Fruit fly (Drosophila melanogaster): ENCODE data around the gene CG13737.

Gene CG13737

DNA sequence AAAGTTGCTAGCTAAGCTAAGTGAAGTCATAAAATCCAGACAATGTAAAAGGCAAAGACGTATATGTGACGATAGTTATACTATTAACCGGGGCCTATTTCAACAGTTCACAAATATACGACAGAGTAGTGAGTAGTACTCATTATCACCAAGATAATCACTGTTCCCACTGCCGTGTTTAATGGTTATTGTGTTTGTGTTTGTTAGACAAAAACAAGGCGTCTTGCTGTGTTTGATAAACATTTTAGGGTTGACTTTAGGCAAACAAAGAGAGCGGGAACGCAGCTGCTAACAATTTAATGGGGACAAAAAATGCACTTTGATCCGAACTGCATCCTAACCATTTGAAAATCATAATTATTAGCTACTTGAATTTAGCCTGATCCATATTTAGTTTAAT is 13.3 kb upstream of the CG13737 start (continued):
- TF ChIP-seq CG34224 (GFP tag; IDR thresholded peaks at IDR 0.05; ENCODE audit: partially characterized antibody) (no peak), rib (GFP tag; IDR thresholded peaks at IDR 0.05) (no peak), CG6254 (GFP tag; optimal IDR thresholded peaks at IDR 0.05) (peak; percentile 74), eve (GFP tag; optimal IDR thresholded peaks at IDR 0.05) (peak in 1 of 2 experiments; percentile 39), CG1233 (GFP tag; optimal IDR thresholded peaks at IDR 0.05) (peak; percentile 91), CG43689 (GFP tag; IDR thresholded peaks at IDR 0.05) (no peak), z (GFP tag; IDR thresholded peaks at IDR 0.05) (0 out of 3 replicates have a peak, but pooled peaks have one; percentile 38), CG11695 (GFP tag; IDR thresholded peaks at IDR 0.05) (peak; percentile 33; the same call in 1 of the 3 replicates), CG6689 (GFP tag; IDR thresholded peaks at IDR 0.05) (no peak), peb (GFP tag; IDR thresholded peaks at IDR 0.05) (no peak), Nf-YB (GFP tag; optimal IDR thresholded peaks at IDR 0.05) (peak; percentile 56), salm (tag; optimal IDR thresholded peaks at IDR 0.05) (peak; percentile 78), Eip74EF (GFP tag; optimal IDR thresholded peaks at IDR 0.05) (no peak), PHDP (tag; optimal IDR thresholded peaks at IDR 0.05) (peak; percentile 84), esg (GFP tag; conservative IDR thresholded peaks at IDR 0.05) (no peak), CG33213 (GFP tag; optimal IDR thresholded peaks at IDR 0.05) (peak; percentile 24), shn (GFP tag; optimal IDR thresholded peaks at IDR 0.05) (peak; percentile 27), tin (GFP tag; optimal IDR thresholded peaks at IDR 0.05) (peak; percentile 30), CG2199 (GFP tag; IDR thresholded peaks at IDR 0.05) (0 out of 3 replicates have a peak, but pooled peaks have one; percentile 13), CoRest (tag; optimal IDR thresholded peaks at IDR 0.05) (peak; percentile 76), Six4 (GFP tag; optimal IDR thresholded peaks at IDR 0.05) (peak; percentile 28), chif (GFP tag; optimal IDR thresholded peaks at IDR 0.05) (peak; percentile 41 to 45), Ravus (GFP tag; IDR thresholded peaks at IDR 0.05) (no peak), yki (optimal IDR thresholded peaks at IDR 0.05) (no peak), CG2202 (tag; optimal IDR thresholded peaks at IDR 0.05) (peak; percentile 93), repo (GFP tag; optimal IDR thresholded peaks at IDR 0.05) (peak; percentile 8), crol (GFP tag; IDR thresholded peaks at IDR 0.05) (no peak), CG16863 (GFP tag; optimal IDR thresholded peaks at IDR 0.05) (peak; percentile 56), tio (GFP tag; optimal IDR thresholded peaks at IDR 0.05) (no peak), nau (GFP tag; optimal IDR thresholded peaks at IDR 0.05) (peak; percentile 70), CG7556 (GFP tag; optimal IDR thresholded peaks at IDR 0.05) (peak; percentile 56), CG31441 (GFP tag; IDR thresholded peaks at IDR 0.05) (peak; percentile 71), psq (GFP tag; optimal IDR thresholded peaks at IDR 0.05) (peak; percentile 2), gem (tag; optimal IDR thresholded peaks at IDR 0.05) (peak; percentile 77), CG15696 (tag; optimal IDR thresholded peaks at IDR 0.05) (peak; percentile 93), wdn (GFP tag; IDR thresholded peaks at IDR 0.05) (no peak), ssp (GFP tag; IDR thresholded peaks at IDR 0.05) (no peak), CG4328 (GFP tag; optimal IDR thresholded peaks at IDR 0.05) (peak; percentile 19), toy (GFP tag; IDR thresholded peaks at IDR 0.05) (no peak), pnt (GFP tag; optimal IDR thresholded peaks at IDR 0.05) (peak; percentile 57), Vsx1 (GFP tag; optimal IDR thresholded peaks at IDR 0.05) (peak; percentile 86), CG13894 (tag; optimal IDR thresholded peaks at IDR 0.05) (no peak), al (GFP tag; IDR thresholded peaks at IDR 0.05) (no peak), nom (GFP tag; optimal IDR thresholded peaks at IDR 0.05) (no peak), Atf-2 (GFP tag; optimal IDR thresholded peaks at IDR 0.05) (peak; percentile 43), CG7786 (GFP tag; optimal IDR thresholded peaks at IDR 0.05) (no peak), CG8089 (GFP tag; optimal IDR thresholded peaks at IDR 0.05) (peak; percentile 76), trem (tag; optimal IDR thresholded peaks at IDR 0.05) (peak; percentile 61), kah (GFP tag; optimal IDR thresholded peaks at IDR 0.05) (peak; percentile 62), CG30020 (tag; optimal IDR thresholded peaks at IDR 0.05) (no peak), Fer1 (GFP tag; optimal IDR thresholded peaks at IDR 0.05) (peak; percentile 33), disco-r (GFP tag; optimal IDR thresholded peaks at IDR 0.05) (peak; percentile 28)
